Worm (Caenorhabditis elegans): ENCODE measurements around the gene F40A3.6.

F40A3.6 gene

ce11 chrV:7875456-7875855 is 18.2 kb downstream of the F40A3.6 start, which contains the start of gene F40A3.4:
F40A3.4 (plus strand) TSS chrV:7875756.
- TF ChIP-seq sma-9 (GFP tag; optimal IDR thresholded peaks at IDR 0.05) (no peak), sma-9 (tag; optimal IDR thresholded peaks at IDR 0.05) (no peak), nhr-21 (tag; optimal IDR thresholded peaks at IDR 0.05) (no peak), elt-3 (tag; optimal IDR thresholded peaks at IDR 0.05) (no peak), unc-62 (GFP tag; optimal IDR thresholded peaks at IDR 0.05) (no peak), ZK546.5 (tag; optimal IDR thresholded peaks at IDR 0.05) (no peak), crh-2 (tag; optimal IDR thresholded peaks at IDR 0.05) (no peak), unc-55 (GFP tag; optimal IDR thresholded peaks at IDR 0.05) (no peak), elt-1 (tag; optimal IDR thresholded peaks at IDR 0.05) (no peak), unc-39 (tag; optimal IDR thresholded peaks at IDR 0.05) (no peak), Y55F3AM.14 (GFP tag; optimal IDR thresholded peaks at IDR 0.05) (no peak), nhr-11 (tag; optimal IDR thresholded peaks at IDR 0.05) (no peak), lin-13 (GFP tag; optimal IDR thresholded peaks at IDR 0.05) (no peak), alr-1 (tag; optimal IDR thresholded peaks at IDR 0.05) (no peak), mbf-1 (tag; optimal IDR thresholded peaks at IDR 0.05) (no peak), lsy-2 (tag; optimal IDR thresholded peaks at IDR 0.05) (no peak), C34F6.9 (tag; optimal IDR thresholded peaks at IDR 0.05) (no peak), lin-39 (tag; optimal IDR thresholded peaks at IDR 0.05) (no peak), snpc-4 (tag; optimal IDR thresholded peaks at IDR 0.05) (no peak)

ce11 chrV:7872945-7873344 is 20.7 kb downstream of the F40A3.6 start:
- TF ChIP-seq ZK546.5 (tag; optimal IDR thresholded peaks at IDR 0.05) (no peak), nhr-23 (tag; optimal IDR thresholded peaks at IDR 0.05) (no peak), zag-1 (tag; optimal IDR thresholded peaks at IDR 0.05) (no peak), fos-1 (tag; optimal IDR thresholded peaks at IDR 0.05) (no peak), dmd-4 (tag; optimal IDR thresholded peaks at IDR 0.05) (no peak)

ce11 chrV:7870707-7871106 is 23.0 kb downstream of the F40A3.6 start, which contains the start of gene nipi-4:
nipi-4 (minus strand) TSS chrV:7870807.
- no peak for TF ChIP-seq lin-13 (GFP tag; optimal IDR thresholded peaks at IDR 0.05)
- TF ChIP-seq nhr-11 (tag; optimal IDR thresholded peaks at IDR 0.05) = no peak
- no peak for TF ChIP-seq lin-11 (tag; optimal IDR thresholded peaks at IDR 0.05)
- no peak for TF ChIP-seq nhr-237 (tag; optimal IDR thresholded peaks at IDR 0.05)
- no peak for TF ChIP-seq C34F6.9 (tag; optimal IDR thresholded peaks at IDR 0.05)
- no peak for TF ChIP-seq mbf-1 (tag; optimal IDR thresholded peaks at IDR 0.05)
- no peak for TF ChIP-seq mab-5 (tag; optimal IDR thresholded peaks at IDR 0.05)
- no peak for TF ChIP-seq fos-1 (tag; optimal IDR thresholded peaks at IDR 0.05)
- no peak for TF ChIP-seq ztf-4 (tag; optimal IDR thresholded peaks at IDR 0.05)
- no peak for TF ChIP-seq ceh-82 (tag; optimal IDR thresholded peaks at IDR 0.05)
- no peak for TF ChIP-seq sem-4 (tag; optimal IDR thresholded peaks at IDR 0.05)
- TF ChIP-seq lsy-2 (tag; optimal IDR thresholded peaks at IDR 0.05) = no peak
- TF ChIP-seq R02D3.7 (tag; optimal IDR thresholded peaks at IDR 0.05) = no peak
- no peak for TF ChIP-seq lin-39 (tag; optimal IDR thresholded peaks at IDR 0.05)
- TF ChIP-seq elt-3 (tag; optimal IDR thresholded peaks at IDR 0.05) = no peak
- TF ChIP-seq crh-2 (tag; optimal IDR thresholded peaks at IDR 0.05) = no peak
- no peak for TF ChIP-seq nhr-6 (tag; optimal IDR thresholded peaks at IDR 0.05)
- no peak for TF ChIP-seq alr-1 (tag; optimal IDR thresholded peaks at IDR 0.05)
- no peak for TF ChIP-seq ama-1 (optimal IDR thresholded peaks at IDR 0.05)

ce11 chrV:7864663-7865062 is 29.0 kb downstream of the F40A3.6 start, which contains the start of gene C37C3.11:
C37C3.11 (minus strand) TSS chrV:7864763.
- TF ChIP-seq nhr-11 (tag; optimal IDR thresholded peaks at IDR 0.05) = no peak
- TF ChIP-seq mdl-1 (tag; optimal IDR thresholded peaks at IDR 0.05) = no peak
- TF ChIP-seq unc-39 (tag; optimal IDR thresholded peaks at IDR 0.05) = no peak
- no peak for TF ChIP-seq zag-1 (tag; optimal IDR thresholded peaks at IDR 0.05)
- TF ChIP-seq nhr-237 (tag; optimal IDR thresholded peaks at IDR 0.05) = no peak
- TF ChIP-seq C34F6.9 (tag; optimal IDR thresholded peaks at IDR 0.05) = no peak

- TF ChIP-seq ceh-82 (tag; optimal IDR thresholded peaks at IDR 0.05) (no peak), ztf-11 (tag; optimal IDR thresholded peaks at IDR 0.05) (no peak), nhr-10 (tag; optimal IDR thresholded peaks at IDR 0.05) (no peak), skn-1 (tag; optimal IDR thresholded peaks at IDR 0.05) (no peak), fos-1 (tag; optimal IDR thresholded peaks at IDR 0.05) (peak; percentile 61), unc-62 (GFP tag; optimal IDR thresholded peaks at IDR 0.05) (no peak), unc-55 (GFP tag; optimal IDR thresholded peaks at IDR 0.05) (no peak)
Observed at ce11 chrV:7863020-7863523, 30.6 kb downstream of the F40A3.6 start, which contains the start of gene C37C3.10. C37C3.10 (minus strand) TSS chrV:7863070.

Data from whole organism, L2 larva.